Worm (Caenorhabditis elegans): ENCODE results near the gene str-61.

ce11 chrV:16674399-16674798 is 3.3 kb upstream of the str-61 start:
- TF ChIP-seq nhr-232 (tag; optimal IDR thresholded peaks at IDR 0.05): no peak
- TF ChIP-seq tbx-2 (tag; optimal IDR thresholded peaks at IDR 0.05): no peak
- TF ChIP-seq T23F11.4 (GFP tag; optimal IDR thresholded peaks at IDR 0.05): no peak
- no peak for TF ChIP-seq pqm-1 (tag; optimal IDR thresholded peaks at IDR 0.05)
- TF ChIP-seq lim-6 (tag; optimal IDR thresholded peaks at IDR 0.05): no peak
- no peak for TF ChIP-seq syd-9 (tag; optimal IDR thresholded peaks at IDR 0.05)
- no peak for TF ChIP-seq ceh-45 (GFP tag; IDR thresholded peaks at IDR 0.05)
- no peak for TF ChIP-seq pha-2 (tag; optimal IDR thresholded peaks at IDR 0.05)
- no peak for TF ChIP-seq hlh-30 (tag; optimal IDR thresholded peaks at IDR 0.05; ENCODE audit: insufficient read depth)
- TF ChIP-seq unc-55 (GFP tag; optimal IDR thresholded peaks at IDR 0.05): no peak
- TF ChIP-seq unc-86 (tag; optimal IDR thresholded peaks at IDR 0.05): no peak
- no peak for TF ChIP-seq ceh-18 (tag; optimal IDR thresholded peaks at IDR 0.05)
